Fruit fly (Drosophila melanogaster): Measurements from ENCODE around the gene upd3.

The upd3 gene

dm6 chrX:18321358-18321757 is 44.3 kb downstream of the upd3 start (continued):
- TF ChIP-seq CG10431 (GFP tag; optimal IDR thresholded peaks at IDR 0.05) (no peak), Bgb (GFP tag; IDR thresholded peaks at IDR 0.05; ENCODE audit: partially characterized antibody) (0 out of 2 replicates have a peak, but pooled peaks have one; percentile 24), CG6854 (GFP tag; optimal IDR thresholded peaks at IDR 0.05) (no peak), ERR (GFP tag; optimal IDR thresholded peaks at IDR 0.05) (no peak), ind (GFP tag; optimal IDR thresholded peaks at IDR 0.05) (no peak), sima (GFP tag; optimal IDR thresholded peaks at IDR 0.05) (no peak), CG42726 (GFP tag; IDR thresholded peaks at IDR 0.05; ENCODE audit: partially characterized antibody) (0 out of 2 replicates have a peak, but pooled peaks have one; percentile 38), mld (GFP tag; IDR thresholded peaks at IDR 0.05; ENCODE audit: partially characterized antibody) (no peak), prd (optimal IDR thresholded peaks at IDR 0.05) (no peak), prd (GFP tag; IDR thresholded peaks at IDR 0.05) (no peak), Jarid2 (GFP tag; optimal IDR thresholded peaks at IDR 0.05) (peak; percentile 2), Mes4 (GFP tag; optimal IDR thresholded peaks at IDR 0.05) (no peak), CG2199 (GFP tag; IDR thresholded peaks at IDR 0.05) (peak; percentile 94; the same call in 2 of the 3 replicates), bsh (GFP tag; optimal IDR thresholded peaks at IDR 0.05) (no peak), Myb (GFP tag; optimal IDR thresholded peaks at IDR 0.05) (peak; percentile 3), CG14965 (GFP tag; optimal IDR thresholded peaks at IDR 0.05; ENCODE audit: borderline replicate concordance) (no peak), E2f2 (GFP tag; IDR thresholded peaks at IDR 0.05) (0 out of 2 replicates have a peak, but pooled peaks have one; percentile 4), CG12659 (GFP tag; optimal IDR thresholded peaks at IDR 0.05) (no peak), Rfx (GFP tag; IDR thresholded peaks at IDR 0.05) (peak; percentile 37), row (GFP tag; IDR thresholded peaks at IDR 0.05) (no peak), CG30403 (GFP tag; optimal IDR thresholded peaks at IDR 0.05) (peak; percentile 7), CG10321 (GFP tag; IDR thresholded peaks at IDR 0.05) (no peak), CG15514 (GFP tag; optimal IDR thresholded peaks at IDR 0.05) (peak; percentile 6), Med (GFP tag) (peak; percentile 43), vvl (GFP tag; IDR thresholded peaks at IDR 0.05) (no peak), Hsf (GFP tag; optimal IDR thresholded peaks at IDR 0.05) (peak; percentile 5), oc (tag; optimal IDR thresholded peaks at IDR 0.05) (no peak), CG4617 (GFP tag; optimal IDR thresholded peaks at IDR 0.05; ENCODE audit: borderline replicate concordance) (no peak), pb (GFP tag; optimal IDR thresholded peaks at IDR 0.05) (no peak), H2.0 (GFP tag; IDR thresholded peaks at IDR 0.05) (no peak; the same call in 1 of the 2 replicates), inv (GFP tag; IDR thresholded peaks at IDR 0.05; ENCODE audit: partially characterized antibody) (no peak), Gug (GFP tag; IDR thresholded peaks at IDR 0.05) (peak; percentile 9; the same call in 1 of the 4 replicates), pita (GFP tag; optimal IDR thresholded peaks at IDR 0.05) (peak; percentile 40), cato (GFP tag; optimal IDR thresholded peaks at IDR 0.05; ENCODE audit: borderline replicate concordance) (no peak), CTCF (GFP tag; optimal IDR thresholded peaks at IDR 0.05) (peak; percentile 58), ems (GFP tag; optimal IDR thresholded peaks at IDR 0.05) (no peak), sim (GFP tag; IDR thresholded peaks at IDR 0.05) (no peak), CG10366 (GFP tag; IDR thresholded peaks at IDR 0.05) (peak; percentile 23; the same call in 1 of the 2 replicates), CG11085 (GFP tag; IDR thresholded peaks at IDR 0.05) (0 out of 2 replicates have a peak, but pooled peaks have one; percentile 9), Xrp1 (GFP tag; IDR thresholded peaks at IDR 0.05) (no peak), NC2α (GFP tag; optimal IDR thresholded peaks at IDR 0.05) (no peak), pros (GFP tag; optimal IDR thresholded peaks at IDR 0.05) (no peak), gfzf (GFP tag; optimal IDR thresholded peaks at IDR 0.05) (peak; percentile 6), eve (GFP tag; optimal IDR thresholded peaks at IDR 0.05) (no peak), aop (GFP tag; IDR thresholded peaks at IDR 0.05) (no peak), pzg (GFP tag; optimal IDR thresholded peaks at IDR 0.05) (peak; percentile 11), CG15073 (GFP tag; optimal IDR thresholded peaks at IDR 0.05) (peak; percentile 99), MBD-R2 (GFP tag; IDR thresholded peaks at IDR 0.05) (0 out of 2 replicates have a peak, but pooled peaks have one; percentile 11), Hr78 (GFP tag; optimal IDR thresholded peaks at IDR 0.05) (peak in 1 of 2 experiments; percentile 56), slbo (GFP tag; IDR thresholded peaks at IDR 0.05) (peak; percentile 57), Pdp1 (GFP tag; optimal IDR thresholded peaks at IDR 0.05) (peak in 1 of 2 experiments; percentile 78)
